Worm (Caenorhabditis elegans) whole organism, young adult: Measurements from ENCODE around the gene F43C11.10.

Source experiments
- C06A6.2 ChIP-seq: fragments of 200-800 bp; sonication (Bioruptor generic); conservative IDR thresholded peaks from 2 replicates; pipeline ENCODE4 v1.3.6; 2022; ENCODE audit warnings: missing genetic modification characterization, missing compliant biosample characterization
- F33H1.4 ChIP-seq: fragments of 200-800 bp; sonication (Bioruptor generic); IDR thresholded peaks from 2 replicates; pipeline ENCODE4 v1.3.6; 2022; ENCODE audit warnings: missing genetic modification reagents, missing genetic modification characterization, missing compliant biosample characterization
- F37B4.10 ChIP-seq: fragments of 200-800 bp; sonication (Bioruptor generic); IDR thresholded peaks from 2 replicates; pipeline ENCODE4 v1.3.6; 2022; ENCODE audit warnings: missing genetic modification characterization, missing compliant biosample characterization
- K11D2.4 ChIP-seq: fragments of 200-800 bp; sonication (Bioruptor generic); IDR thresholded peaks from 2 replicates; pipeline ENCODE4 v1.3.6; 2022; ENCODE audit warnings: missing genetic modification reagents, missing genetic modification characterization, missing compliant biosample characterization
- Y53F4B.3 ChIP-seq: fragments of 200-800 bp; sonication (Bioruptor generic); IDR thresholded peaks from 2 replicates; pipeline ENCODE4 v1.3.6; 2022; ENCODE audit warnings: missing genetic modification reagents, missing genetic modification characterization, missing compliant biosample characterization
- ZK185.1 ChIP-seq: sonication (generic microtip); optimal IDR thresholded peaks from 2 replicates; lab custom pipeline; 2016; ENCODE audit warnings: mild to moderate bottlenecking, missing genetic modification characterization, missing compliant biosample characterization; ENCODE audit not compliant: poor library complexity, severe bottlenecking
- ama-1 ChIP-seq, 3 experiments: fragments of 150-350 bp in 1 of 3; sonication (generic microtip) in 2 of 3; optimal IDR thresholded peaks; 2 replicates each; lab custom pipeline; 2014 to 2018; ENCODE audit warnings: missing biosample characterization in 2 of 3, missing genetic modification characterization in 2 of 3, missing genetic modification reagents in 2 of 3
- aptf-2 ChIP-seq: fragments of 200-800 bp; sonication (Bioruptor generic); conservative IDR thresholded peaks from 2 replicates; pipeline ENCODE4 v1.3.6; 2022; ENCODE audit warnings: missing genetic modification reagents, missing genetic modification characterization, missing compliant biosample characterization
- atf-7 ChIP-seq: sonication (generic microtip); optimal IDR thresholded peaks from 2 replicates; lab custom pipeline; 2017; ENCODE audit warnings: mild to moderate bottlenecking, missing genetic modification characterization, missing compliant biosample characterization
- athp-1 ChIP-seq: sonication (generic microtip); optimal IDR thresholded peaks from 2 replicates; lab custom pipeline; 2017; ENCODE audit warnings: mild to moderate bottlenecking, missing genetic modification characterization, missing compliant biosample characterization
- attf-3 ChIP-seq: fragments of 200-800 bp; sonication (Bioruptor generic); conservative IDR thresholded peaks from 2 replicates; pipeline ENCODE4 v1.3.6; 2022; ENCODE audit warnings: missing genetic modification reagents, missing genetic modification characterization, missing compliant biosample characterization
- bed-2 ChIP-seq: fragments of 200-800 bp; sonication (Bioruptor generic); IDR thresholded peaks from 2 replicates; pipeline ENCODE4 v1.3.6; 2022; ENCODE audit warnings: missing genetic modification reagents, missing genetic modification characterization, missing compliant biosample characterization
- ceh-40 ChIP-seq: fragments of 200-800 bp; sonication (Bioruptor generic); IDR thresholded peaks from 2 replicates; pipeline ENCODE4 v1.3.6; 2022; ENCODE audit warnings: missing genetic modification characterization, missing compliant biosample characterization
- dpff-1 ChIP-seq: sonication (generic microtip); optimal IDR thresholded peaks from 2 replicates; lab custom pipeline; 2017; ENCODE audit warnings: mild to moderate bottlenecking, missing genetic modification characterization, missing compliant biosample characterization
- egl-18 ChIP-seq: fragments of 200-800 bp; sonication (Bioruptor generic); IDR thresholded peaks from 2 replicates; pipeline ENCODE4 v1.3.6; 2022; ENCODE audit warnings: missing genetic modification reagents, missing genetic modification characterization, missing compliant biosample characterization
- him-1 ChIP-seq: sonication (generic microtip); optimal IDR thresholded peaks from 2 replicates; lab custom pipeline; 2016; ENCODE audit warnings: missing genotype, missing genetic modification reagents, missing genetic modification characterization, missing compliant biosample characterization
- hmg-1.2 ChIP-seq: fragments of 200-800 bp; sonication (Bioruptor generic); IDR thresholded peaks from 2 replicates; pipeline ENCODE4 v1.3.6; 2022; ENCODE audit warnings: missing genetic modification reagents, missing genetic modification characterization, missing compliant biosample characterization
- lag-1 ChIP-seq: fragments of 200-800 bp; sonication (Bioruptor generic); IDR thresholded peaks from 2 replicates; pipeline ENCODE4 v1.3.6; 2022; ENCODE audit warnings: missing genetic modification reagents, missing genetic modification characterization, missing compliant biosample characterization
- let-607 ChIP-seq, 2 experiments: fragments of 200-800 bp in 1 of 2; sonication (Bioruptor generic) in 1 of 2; sonication (generic microtip) in 1 of 2; optimal IDR thresholded peaks; 2 replicates each; lab custom pipeline; 2016 to 2018; ENCODE audit warnings: mild to moderate bottlenecking in 2 of 2, missing compliant biosample characterization in 2 of 2, missing genetic modification characterization in 2 of 2, moderate library complexity in 2 of 2, missing genotype in 1 of 2
- madf-10 ChIP-seq: sonication (generic microtip); optimal IDR thresholded peaks from 2 replicates; lab custom pipeline; 2016; ENCODE audit warnings: mild to moderate bottlenecking, missing genetic modification characterization, missing compliant biosample characterization
- madf-3 ChIP-seq: fragments of 200-800 bp; sonication (Bioruptor generic); IDR thresholded peaks from 2 replicates; pipeline ENCODE4 v1.3.6; 2022; ENCODE audit warnings: missing genetic modification reagents, missing genetic modification characterization, missing compliant biosample characterization
- mcd-1 ChIP-seq: fragments of 200-800 bp; sonication (Bioruptor generic); IDR thresholded peaks from 2 replicates; pipeline ENCODE4 v1.3.6; 2022; ENCODE audit warnings: missing genetic modification reagents, missing genetic modification characterization, missing compliant biosample characterization
- mes-4 ChIP-seq: sonication (generic microtip); optimal IDR thresholded peaks from 2 replicates; lab custom pipeline; 2016; ENCODE audit warnings: missing genotype, missing genetic modification characterization, missing compliant biosample characterization
- nfyb-1 ChIP-seq: fragments of 200-800 bp; sonication (Bioruptor generic); IDR thresholded peaks from 2 replicates; pipeline ENCODE4 v1.3.6; 2022; ENCODE audit warnings: missing genetic modification reagents, missing genetic modification characterization, missing compliant biosample characterization
- nhr-179 ChIP-seq: sonication (generic microtip); optimal IDR thresholded peaks from 2 replicates; lab custom pipeline; 2016; ENCODE audit warnings: mild to moderate bottlenecking, missing genetic modification characterization, missing compliant biosample characterization
- nhr-80 ChIP-seq: sonication (generic microtip); optimal IDR thresholded peaks from 2 replicates; lab custom pipeline; 2016; ENCODE audit warnings: missing genetic modification characterization, missing compliant biosample characterization
- repo-1 ChIP-seq: sonication (generic microtip); optimal IDR thresholded peaks from 2 replicates; lab custom pipeline; 2017; ENCODE audit warnings: mild to moderate bottlenecking, missing genetic modification characterization, missing compliant biosample characterization
- sdz-38 ChIP-seq: sonication (generic microtip); optimal IDR thresholded peaks from 2 replicates; lab custom pipeline; 2016; ENCODE audit warnings: missing genotype, missing genetic modification characterization, missing compliant biosample characterization
- snpc-3.4 ChIP-seq: sonication (generic microtip); optimal IDR thresholded peaks from 2 replicates; lab custom pipeline; 2017; ENCODE audit warnings: missing genetic modification characterization, mild to moderate bottlenecking, missing compliant biosample characterization, antibody characterized with exemption, moderate library complexity, missing genotype, missing genetic modification reagents
- somi-1 ChIP-seq: fragments of 200-800 bp; sonication (Bioruptor generic); optimal IDR thresholded peaks from 2 replicates; lab custom pipeline; 2018; ENCODE audit warnings: mild to moderate bottlenecking, missing genetic modification characterization, missing compliant biosample characterization
- tbp1 ChIP-seq: fragments of 200-800 bp; sonication (Bioruptor generic); optimal IDR thresholded peaks from 2 replicates; lab custom pipeline; 2018; ENCODE audit warnings: mild to moderate bottlenecking, missing genetic modification characterization, missing compliant biosample characterization
- tlf-1 ChIP-seq: fragments of 200-800 bp; sonication (Bioruptor generic); optimal IDR thresholded peaks from 2 replicates; lab custom pipeline; 2018; ENCODE audit warnings: mild to moderate bottlenecking, missing genetic modification characterization, missing compliant biosample characterization
- zim-3 ChIP-seq: sonication (generic microtip); optimal IDR thresholded peaks from 2 replicates; lab custom pipeline; 2017; ENCODE audit warnings: mild to moderate bottlenecking, missing genetic modification characterization, moderate library complexity, missing compliant biosample characterization
- ztf-28 ChIP-seq: fragments of 200-800 bp; sonication (Bioruptor generic); IDR thresholded peaks from 2 replicates; pipeline ENCODE4 v1.3.6; 2022; ENCODE audit warnings: missing genetic modification reagents, missing genetic modification characterization, missing compliant biosample characterization
- ztf-6 ChIP-seq: fragments of 200-800 bp; sonication (Bioruptor generic); IDR thresholded peaks from 2 replicates; pipeline ENCODE4 v1.3.6; 2022; ENCODE audit warnings: missing genetic modification reagents, missing genetic modification characterization, missing compliant biosample characterization

The F43C11.10 gene

DNA sequence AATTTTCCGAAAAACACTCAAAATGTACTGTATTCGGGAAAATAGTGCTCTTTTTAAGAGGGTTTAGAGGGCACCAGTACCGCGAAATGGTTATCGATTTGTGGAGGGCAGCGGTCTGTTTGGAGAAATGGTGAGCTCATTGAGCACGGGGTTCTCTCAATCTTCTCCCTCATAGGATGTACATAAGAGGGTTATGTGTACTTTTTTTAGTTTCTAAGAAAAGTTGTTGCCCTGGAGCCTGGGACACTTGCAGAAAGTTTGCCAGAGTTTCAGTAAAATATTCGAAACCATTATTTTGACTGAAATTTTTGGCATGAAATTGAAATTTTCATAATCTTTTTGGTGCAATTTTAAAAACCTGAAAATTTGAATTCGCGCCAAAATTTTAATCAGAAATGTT is at the start of gene F43C11.10:
Gene F43C11.10 (minus strand): TSS at position 101 of the 400 bp plus-strand sequence.
- TF ChIP-seq tbp1 (GFP tag; lab: Kevin White, UChicago), result no peak
- no peak for TF ChIP-seq attf-3
- TF ChIP-seq zim-3 (tag; lab: Kevin White, UChicago), result no peak

ce11 chrII:2399810-2400209 is 47.4 kb upstream of the F43C11.10 start:
- TF ChIP-seq F33H1.4 (GFP tag; lab: Robert Waterston, UW), result no peak
- TF ChIP-seq egl-18 (GFP tag; lab: Robert Waterston, UW), result no peak
- no peak for TF ChIP-seq ztf-28 (GFP tag; lab: Robert Waterston, UW)
- TF ChIP-seq hmg-1.2 (GFP tag; lab: Robert Waterston, UW), result no peak
- no peak for TF ChIP-seq somi-1 (GFP tag; lab: Kevin White, UChicago)
- no peak for TF ChIP-seq nhr-179
- TF ChIP-seq tlf-1, result no peak

DNA sequence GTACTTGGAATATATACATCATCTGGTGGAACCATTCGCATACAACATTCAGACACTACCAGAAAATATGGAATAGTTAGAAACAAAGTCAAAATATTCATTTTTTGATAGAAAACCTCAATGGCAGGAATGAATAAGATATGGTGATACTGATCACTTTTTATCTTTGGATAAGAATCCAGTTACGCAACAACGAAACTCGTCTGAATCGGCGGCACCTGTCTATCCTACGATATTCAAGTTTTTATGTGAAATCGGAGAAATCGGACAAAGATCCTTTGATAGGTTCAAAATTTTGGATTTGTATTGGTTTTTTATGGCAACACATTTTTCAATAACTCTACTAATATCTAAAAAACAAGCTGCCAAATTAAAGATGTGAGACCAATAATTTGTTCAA is 46.4 kb upstream of the F43C11.10 start, which contains the start of gene F16G10.14:
Gene F16G10.14 (minus strand): TSS at position 101 of the 400 bp plus-strand sequence.
- TF ChIP-seq aptf-2 (GFP tag; lab: Robert Waterston, UW), result no peak
- no peak for TF ChIP-seq F33H1.4 (GFP tag; lab: Robert Waterston, UW)
- TF ChIP-seq let-607 (tag; optimal IDR thresholded peaks at IDR 0.05; lab: Kevin White, UChicago), result no peak
- TF ChIP-seq Y53F4B.3 (GFP tag; lab: Robert Waterston, UW), result no peak
- TF ChIP-seq sdz-38 (tag; lab: Kevin White, UChicago), result no peak
- no peak for TF ChIP-seq him-1 (tag; lab: Kevin White, UChicago)
- TF ChIP-seq bed-2 (GFP tag; lab: Robert Waterston, UW), result no peak
- TF ChIP-seq madf-10 (tag; lab: Kevin White, UChicago), result no peak
- TF ChIP-seq ceh-40 (GFP tag; lab: Robert Waterston, UW), result no peak
- no peak for TF ChIP-seq lag-1 (GFP tag; lab: Robert Waterston, UW)

- TF ChIP-seq mes-4 (tag; lab: Kevin White, UChicago), result no peak
- TF ChIP-seq ztf-6, result no peak
- no peak for TF ChIP-seq atf-7 (tag; lab: Kevin White, UChicago)
- no peak for TF ChIP-seq C06A6.2 (GFP tag; lab: Robert Waterston, UW)
- TF ChIP-seq K11D2.4 (GFP tag; lab: Robert Waterston, UW), result no peak
- no peak for TF ChIP-seq ZK185.1
- no peak for TF ChIP-seq nhr-179
- no peak for TF ChIP-seq ama-1 (optimal IDR thresholded peaks at IDR 0.05; lab: Kevin White, UChicago)
- no peak for TF ChIP-seq ama-1 (GFP tag; optimal IDR thresholded peaks at IDR 0.05; lab: Kevin White, UChicago)
- TF ChIP-seq mcd-1 (GFP tag; lab: Robert Waterston, UW), result no peak
- TF ChIP-seq athp-1 (tag; lab: Kevin White, UChicago), result no peak
- TF ChIP-seq snpc-3.4 (tag; lab: Kevin White, UChicago), result no peak
- no peak for TF ChIP-seq bed-2 (GFP tag; lab: Robert Waterston, UW)
- no peak for TF ChIP-seq dpff-1 (tag; lab: Kevin White, UChicago)
- no peak for TF ChIP-seq aptf-2 (GFP tag; lab: Robert Waterston, UW)
- no peak for TF ChIP-seq Y53F4B.3 (GFP tag; lab: Robert Waterston, UW)
- no peak for TF ChIP-seq nhr-80 (tag; lab: Kevin White, UChicago)
- TF ChIP-seq madf-3 (GFP tag; lab: Robert Waterston, UW), result no peak
- no peak for TF ChIP-seq nfyb-1 (GFP tag; lab: Robert Waterston, UW)
- TF ChIP-seq repo-1, result no peak
- TF ChIP-seq F37B4.10 (GFP tag; lab: Robert Waterston, UW), result no peak
These were observed 43.4 kb upstream of the F43C11.10 start, which contains the start of gene F16G10.13 for ce11 chrII:2395864-2396263. F16G10.13 (minus strand) TSS chrII:2395964.
